Worm (Caenorhabditis elegans): ENCODE results near the gene W04G3.12.
A peak's percentile ranks its signal among the peaks of the same experiment; 100 is the strongest.

- TF ChIP-seq unc-86 (tag; optimal IDR thresholded peaks at IDR 0.05) (peak; percentile 19), zag-1 (tag; optimal IDR thresholded peaks at IDR 0.05) (no peak), unc-62 (GFP tag; optimal IDR thresholded peaks at IDR 0.05) (no peak), nhr-11 (tag; optimal IDR thresholded peaks at IDR 0.05) (no peak), elt-2 (tag; optimal IDR thresholded peaks at IDR 0.05) (peak; percentile 17), pag-3 (tag; optimal IDR thresholded peaks at IDR 0.05; ENCODE audit: borderline replicate concordance, insufficient read depth) (no peak), jun-1 (tag; optimal IDR thresholded peaks at IDR 0.05) (no peak), lin-13 (GFP tag; optimal IDR thresholded peaks at IDR 0.05) (no peak), aly-2 (tag; optimal IDR thresholded peaks at IDR 0.05) (no peak), lsy-2 (tag; optimal IDR thresholded peaks at IDR 0.05) (peak in 1 of 2 experiments; percentile 19), nhr-90 (tag; optimal IDR thresholded peaks at IDR 0.05; ENCODE audit: poor library complexity) (no peak)
These were observed 42.0 kb downstream of the W04G3.12 start for ce11 chrX:11034430-11035117.

All from whole organism, L1 larva.